Worm (Caenorhabditis elegans): Measurements from ENCODE around the gene pcp-2.

DNA sequence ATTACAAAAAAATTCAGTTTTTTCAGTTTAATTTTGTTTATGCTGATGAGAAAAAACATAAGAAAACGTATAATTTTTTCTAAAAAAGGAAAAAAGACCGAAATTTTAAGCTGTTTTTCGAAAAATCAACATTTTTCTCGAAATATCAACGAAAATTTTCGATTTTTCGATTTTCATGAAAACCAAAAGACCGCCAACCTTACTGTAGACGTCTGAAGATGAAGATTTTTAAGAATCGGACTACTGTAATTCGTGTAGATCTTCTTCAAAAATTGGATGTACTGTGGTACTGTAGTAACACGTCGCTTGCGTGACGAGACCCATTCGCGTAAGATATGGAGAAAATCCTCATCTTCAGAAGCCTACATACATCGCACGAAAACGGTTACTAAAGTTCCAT, 45.9 kb upstream of the pcp-2 start:
- no peak for TF ChIP-seq ceh-24 (tag; optimal IDR thresholded peaks at IDR 0.05)
- no peak for TF ChIP-seq ama-1 (optimal IDR thresholded peaks at IDR 0.05)
- TF ChIP-seq ceh-30 (tag; optimal IDR thresholded peaks at IDR 0.05) = no peak
- no peak for TF ChIP-seq fkh-6 (tag; optimal IDR thresholded peaks at IDR 0.05)
- TF ChIP-seq nfya-1 (tag; optimal IDR thresholded peaks at IDR 0.05) = no peak
- no peak for TF ChIP-seq elt-2 (tag; optimal IDR thresholded peaks at IDR 0.05)
- TF ChIP-seq che-1 (tag; optimal IDR thresholded peaks at IDR 0.05) = no peak
- TF ChIP-seq ceh-22 (tag; optimal IDR thresholded peaks at IDR 0.05) = no peak
- no peak for TF ChIP-seq fkh-10 (GFP tag; optimal IDR thresholded peaks at IDR 0.05)
- no peak for TF ChIP-seq ttx-3 (tag; optimal IDR thresholded peaks at IDR 0.05)
- TF ChIP-seq hlh-6 (tag; optimal IDR thresholded peaks at IDR 0.05) = no peak
- no peak for TF ChIP-seq pha-4 (tag; optimal IDR thresholded peaks at IDR 0.05)
- TF ChIP-seq T23F11.4 (GFP tag; optimal IDR thresholded peaks at IDR 0.05) = no peak
- TF ChIP-seq hlh-15 (tag; optimal IDR thresholded peaks at IDR 0.05) = no peak

Measured in whole organism, late embryonic.